Worm (Caenorhabditis elegans) whole organism, young adult: ENCODE data around the gene T25C12.3.
A peak's percentile ranks its signal among the peaks of the same experiment; 100 is the strongest.

Experiments
- B0035.1 ChIP-seq: sonication (generic microtip); optimal IDR thresholded peaks from 2 replicates; lab custom pipeline; 2016; ENCODE audit warnings: missing genetic modification characterization, mild to moderate bottlenecking, missing compliant biosample characterization, missing genotype, missing genetic modification reagents
- B0336.3 ChIP-seq: fragments of 200-800 bp; sonication (Bioruptor generic); IDR thresholded peaks from 2 replicates; pipeline ENCODE4 v1.3.6; 2022; ENCODE audit warnings: missing genetic modification characterization, missing compliant biosample characterization
- F10E7.11 ChIP-seq: sonication (generic microtip); optimal IDR thresholded peaks from 2 replicates; lab custom pipeline; 2017; ENCODE audit warnings: mild to moderate bottlenecking, missing genetic modification characterization, moderate library complexity, missing compliant biosample characterization
- F22D6.2 ChIP-seq: sonication (generic microtip); optimal IDR thresholded peaks from 2 replicates; lab custom pipeline; 2016; ENCODE audit warnings: mild to moderate bottlenecking, missing genetic modification characterization, missing compliant biosample characterization
- F37B4.10 ChIP-seq: fragments of 200-800 bp; sonication (Bioruptor generic); IDR thresholded peaks from 2 replicates; pipeline ENCODE4 v1.3.6; 2022; ENCODE audit warnings: missing genetic modification characterization, missing compliant biosample characterization
- F52B5.7 ChIP-seq: sonication (generic microtip); optimal IDR thresholded peaks from 2 replicates; lab custom pipeline; 2016; ENCODE audit warnings: mild to moderate bottlenecking, missing genetic modification characterization, missing compliant biosample characterization
- K12H6.12 ChIP-seq: fragments of 200-800 bp; sonication (Bioruptor generic); optimal IDR thresholded peaks from 2 replicates; lab custom pipeline; 2018; ENCODE audit warnings: mild to moderate bottlenecking, missing genetic modification characterization, missing compliant biosample characterization
- T07F8.4 ChIP-seq: sonication (generic microtip); optimal IDR thresholded peaks from 2 replicates; lab custom pipeline; 2016; ENCODE audit warnings: mild to moderate bottlenecking, missing genetic modification characterization, moderate library complexity, missing compliant biosample characterization
- Y56A3A.18 ChIP-seq: fragments of 200-800 bp; sonication (Bioruptor generic); IDR thresholded peaks from 2 replicates; pipeline ENCODE4 v1.3.6; 2022; ENCODE audit warnings: missing genetic modification reagents, missing genetic modification characterization, missing compliant biosample characterization
- Y79H2A.3 ChIP-seq: fragments of 200-800 bp; sonication (Bioruptor generic); conservative IDR thresholded peaks from 2 replicates; pipeline ENCODE4 v1.3.6; 2022; ENCODE audit warnings: missing genetic modification reagents, missing genetic modification characterization, missing compliant biosample characterization
- Y95B8A.8 ChIP-seq: fragments of 200-800 bp; sonication (Bioruptor generic); IDR thresholded peaks from 2 replicates; pipeline ENCODE4 v1.3.6; 2022; ENCODE audit warnings: missing genetic modification reagents, missing genetic modification characterization, missing compliant biosample characterization
- aptf-2 ChIP-seq: fragments of 200-800 bp; sonication (Bioruptor generic); conservative IDR thresholded peaks from 2 replicates; pipeline ENCODE4 v1.3.6; 2022; ENCODE audit warnings: missing genetic modification reagents, missing genetic modification characterization, missing compliant biosample characterization
- ccch-3 ChIP-seq: fragments of 200-800 bp; sonication (Bioruptor generic); optimal IDR thresholded peaks from 2 replicates; lab custom pipeline; 2018; ENCODE audit warnings: mild to moderate bottlenecking, missing genetic modification characterization, missing compliant biosample characterization
- cebp-1 ChIP-seq, 2 experiments: fragments of 200-800 bp in 1 of 2; sonication (Bioruptor generic) in 1 of 2; sonication (generic microtip) in 1 of 2; IDR thresholded peaks in 1 of 2; optimal IDR thresholded peaks in 1 of 2; 2 replicates each; pipeline versions ENCODE4 v1.3.6 to Lab custom; 2017 to 2022; ENCODE audit warnings: missing compliant biosample characterization in 2 of 2, missing genetic modification characterization in 2 of 2, mild to moderate bottlenecking in 1 of 2, missing genetic modification reagents in 1 of 2, moderate library complexity in 1 of 2
- ceh-27 ChIP-seq: fragments of 200-800 bp; sonication (Bioruptor generic); optimal IDR thresholded peaks from 2 replicates; lab custom pipeline; 2018; ENCODE audit warnings: mild to moderate bottlenecking, missing genetic modification characterization, moderate library complexity, missing compliant biosample characterization
- chd-7 ChIP-seq: sonication (generic microtip); optimal IDR thresholded peaks from 2 replicates; lab custom pipeline; 2016; ENCODE audit warnings: mild to moderate bottlenecking, missing genetic modification characterization, moderate library complexity, missing compliant biosample characterization
- egl-44 ChIP-seq: fragments of 200-800 bp; sonication (Bioruptor generic); IDR thresholded peaks from 2 replicates; pipeline ENCODE4 v1.3.6; 2022; ENCODE audit warnings: missing genetic modification reagents, missing genetic modification characterization, missing compliant biosample characterization
- fkh-3 ChIP-seq: sonication (generic microtip); optimal IDR thresholded peaks from 2 replicates; lab custom pipeline; 2016; ENCODE audit warnings: mild to moderate bottlenecking, missing genetic modification characterization, missing compliant biosample characterization
- him-1 ChIP-seq: sonication (generic microtip); optimal IDR thresholded peaks from 2 replicates; lab custom pipeline; 2016; ENCODE audit warnings: missing genotype, missing genetic modification reagents, missing genetic modification characterization, missing compliant biosample characterization
- hlh-12 ChIP-seq: sonication (generic microtip); optimal IDR thresholded peaks from 2 replicates; lab custom pipeline; 2016; ENCODE audit warnings: missing genetic modification characterization, missing compliant biosample characterization
- hlh-26 ChIP-seq: fragments of 200-800 bp; sonication (Bioruptor generic); conservative IDR thresholded peaks from 2 replicates; pipeline ENCODE4 v1.3.6; 2022; ENCODE audit warnings: missing genetic modification reagents, missing genetic modification characterization, missing compliant biosample characterization
- hmg-1.2 ChIP-seq: fragments of 200-800 bp; sonication (Bioruptor generic); IDR thresholded peaks from 2 replicates; pipeline ENCODE4 v1.3.6; 2022; ENCODE audit warnings: missing genetic modification reagents, missing genetic modification characterization, missing compliant biosample characterization
- hrde-1 ChIP-seq: sonication (generic microtip); optimal IDR thresholded peaks from 2 replicates; lab custom pipeline; 2016; ENCODE audit warnings: missing genetic modification characterization, mild to moderate bottlenecking, missing compliant biosample characterization, moderate library complexity, missing genotype, missing genetic modification reagents, borderline replicate concordance
- let-526 ChIP-seq: fragments of 200-800 bp; sonication (Bioruptor generic); IDR thresholded peaks from 2 replicates; pipeline ENCODE4 v1.3.6; 2022; ENCODE audit warnings: missing genetic modification reagents, missing genetic modification characterization, missing compliant biosample characterization
- let-607 ChIP-seq, 2 experiments: fragments of 200-800 bp in 1 of 2; sonication (Bioruptor generic) in 1 of 2; sonication (generic microtip) in 1 of 2; optimal IDR thresholded peaks; 2 replicates each; lab custom pipeline; 2016 to 2018; ENCODE audit warnings: mild to moderate bottlenecking in 2 of 2, missing compliant biosample characterization in 2 of 2, missing genetic modification characterization in 2 of 2, moderate library complexity in 2 of 2, missing genotype in 1 of 2
- lin-26 ChIP-seq: fragments of 200-800 bp; sonication (Bioruptor generic); IDR thresholded peaks from 2 replicates; pipeline ENCODE4 v1.3.6; 2022; ENCODE audit warnings: missing genetic modification reagents, missing genetic modification characterization, missing compliant biosample characterization
- lin-35 ChIP-seq, 3 experiments: fragments of 150-350 bp in 2 of 3; sonication (generic microtip) in 1 of 3; optimal IDR thresholded peaks; 2 replicates each; lab custom pipeline; 2014 to 2018; ENCODE audit warnings: missing biosample characterization in 3 of 3, missing genetic modification characterization in 3 of 3, missing genetic modification reagents in 3 of 3
- lir-1 ChIP-seq: fragments of 200-800 bp; sonication (Bioruptor generic); conservative IDR thresholded peaks from 2 replicates; pipeline ENCODE4 v1.3.6; 2022; ENCODE audit warnings: missing genetic modification reagents, missing genetic modification characterization, missing compliant biosample characterization
- madf-3 ChIP-seq: fragments of 200-800 bp; sonication (Bioruptor generic); IDR thresholded peaks from 2 replicates; pipeline ENCODE4 v1.3.6; 2022; ENCODE audit warnings: missing genetic modification reagents, missing genetic modification characterization, missing compliant biosample characterization
- madf-8 ChIP-seq: fragments of 200-800 bp; sonication (Bioruptor generic); conservative IDR thresholded peaks from 2 replicates; pipeline ENCODE4 v1.3.6; 2022; ENCODE audit warnings: missing genetic modification reagents, missing genetic modification characterization, missing compliant biosample characterization
- mcd-1 ChIP-seq: fragments of 200-800 bp; sonication (Bioruptor generic); IDR thresholded peaks from 2 replicates; pipeline ENCODE4 v1.3.6; 2022; ENCODE audit warnings: missing genetic modification reagents, missing genetic modification characterization, missing compliant biosample characterization
- mxl-1 ChIP-seq: sonication (generic microtip); optimal IDR thresholded peaks from 2 replicates; lab custom pipeline; 2016; ENCODE audit warnings: missing genetic modification characterization, missing compliant biosample characterization
- pbrm-1 ChIP-seq: fragments of 200-800 bp; sonication (Bioruptor generic); IDR thresholded peaks from 2 replicates; pipeline ENCODE4 v1.3.6; 2022; ENCODE audit warnings: missing genetic modification reagents, missing genetic modification characterization, missing compliant biosample characterization
- pha-4 ChIP-seq: fragments of 150-350 bp; sonication (generic microtip); optimal IDR thresholded peaks from 2 replicates; lab custom pipeline; 2014; ENCODE audit warnings: missing biosample characterization, missing genetic modification reagents, missing genetic modification characterization
- rec-8 ChIP-seq, 2 experiments: sonication (generic microtip); optimal IDR thresholded peaks; 2 replicates each; lab custom pipeline; 2016; ENCODE audit warnings: mild to moderate bottlenecking in 2 of 2, missing genetic modification characterization in 2 of 2, missing genetic modification reagents in 2 of 2, missing genotype in 2 of 2, missing biosample characterization in 1 of 2, missing compliant biosample characterization in 1 of 2, moderate library complexity in 1 of 2
- repo-1 ChIP-seq: sonication (generic microtip); optimal IDR thresholded peaks from 2 replicates; lab custom pipeline; 2017; ENCODE audit warnings: mild to moderate bottlenecking, missing genetic modification characterization, missing compliant biosample characterization
- sdz-38 ChIP-seq: sonication (generic microtip); optimal IDR thresholded peaks from 2 replicates; lab custom pipeline; 2016; ENCODE audit warnings: missing genotype, missing genetic modification characterization, missing compliant biosample characterization
- sea-2 ChIP-seq: fragments of 200-800 bp; sonication (Bioruptor generic); IDR thresholded peaks from 2 replicates; pipeline ENCODE4 v1.3.6; 2022; ENCODE audit warnings: missing genetic modification characterization, missing compliant biosample characterization
- snpc-1.1 ChIP-seq: sonication (generic microtip); optimal IDR thresholded peaks from 2 replicates; lab custom pipeline; 2017; ENCODE audit warnings: missing genetic modification characterization, mild to moderate bottlenecking, missing compliant biosample characterization, antibody characterized with exemption, moderate library complexity, missing genotype, missing genetic modification reagents; ENCODE audit not compliant: insufficient read depth
- somi-1 ChIP-seq: fragments of 200-800 bp; sonication (Bioruptor generic); optimal IDR thresholded peaks from 2 replicates; lab custom pipeline; 2018; ENCODE audit warnings: mild to moderate bottlenecking, missing genetic modification characterization, missing compliant biosample characterization
- sptf-2 ChIP-seq: fragments of 200-800 bp; sonication (Bioruptor generic); optimal IDR thresholded peaks from 2 replicates; lab custom pipeline; 2018; ENCODE audit warnings: mild to moderate bottlenecking, missing genetic modification characterization, missing compliant biosample characterization
- tlf-1 ChIP-seq: fragments of 200-800 bp; sonication (Bioruptor generic); optimal IDR thresholded peaks from 2 replicates; lab custom pipeline; 2018; ENCODE audit warnings: mild to moderate bottlenecking, missing genetic modification characterization, missing compliant biosample characterization
- zim-3 ChIP-seq: sonication (generic microtip); optimal IDR thresholded peaks from 2 replicates; lab custom pipeline; 2017; ENCODE audit warnings: mild to moderate bottlenecking, missing genetic modification characterization, moderate library complexity, missing compliant biosample characterization
- ztf-3 ChIP-seq: fragments of 200-800 bp; sonication (Bioruptor generic); optimal IDR thresholded peaks from 2 replicates; lab custom pipeline; 2018; ENCODE audit warnings: mild to moderate bottlenecking, missing genetic modification characterization, missing compliant biosample characterization

T25C12.3 gene

DNA sequence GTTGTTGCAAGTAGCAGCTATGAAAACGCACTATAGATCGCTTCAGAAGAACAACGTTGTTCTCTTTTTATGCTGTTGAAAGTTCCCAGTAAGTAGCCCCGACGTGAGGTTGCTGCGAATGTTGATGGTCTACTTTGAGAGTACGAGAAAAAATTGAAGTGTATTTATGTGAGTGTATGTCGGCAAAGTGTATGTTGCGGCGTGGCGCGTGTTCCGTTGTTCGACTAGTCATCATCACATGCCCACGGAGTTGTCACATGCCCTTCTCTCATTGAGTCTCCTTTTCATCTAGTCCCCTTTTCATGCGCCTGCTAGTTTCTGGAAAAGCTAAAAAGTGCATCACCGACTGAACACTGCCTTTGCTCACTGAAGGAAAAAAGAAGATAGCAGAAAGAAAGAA lies 27.9 kb downstream of the T25C12.3 start (continued):
- peak in 1 of 2 experiments; percentile 44 for TF ChIP-seq let-607 (tag; optimal IDR thresholded peaks at IDR 0.05; lab: Kevin White, UChicago)
- TF ChIP-seq B0035.1 (tag; lab: Kevin White, UChicago), result no peak
- TF ChIP-seq pha-4 (tag; lab: Kevin White, UChicago), result no peak
- no peak for TF ChIP-seq madf-3 (GFP tag; lab: Robert Waterston, UW)
- no peak for TF ChIP-seq madf-8 (GFP tag; lab: Robert Waterston, UW)
- TF ChIP-seq egl-44, result 0 out of 2 replicates have a peak, but pooled peaks have one; percentile 31

DNA sequence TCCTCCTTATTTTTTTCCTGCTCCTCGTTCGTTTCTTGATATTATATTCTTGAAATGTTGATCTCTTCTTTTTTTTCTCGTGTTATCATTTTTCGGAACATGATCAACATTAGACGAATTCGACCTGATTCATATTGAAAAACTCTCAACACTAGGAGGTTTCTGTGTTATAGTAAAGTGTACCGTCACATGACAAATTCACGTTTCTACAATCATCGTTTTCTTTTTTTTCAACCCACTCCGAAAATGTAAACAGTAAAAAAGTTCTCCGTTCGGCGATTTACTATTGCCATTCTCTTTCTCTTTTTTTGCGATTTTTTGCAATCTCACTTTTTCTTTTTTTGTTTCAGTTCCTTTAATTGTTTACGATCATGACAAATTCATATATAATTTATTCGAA lies 28.4 kb downstream of the T25C12.3 start:
- TF ChIP-seq mxl-1 (tag; lab: Kevin White, UChicago) (no peak), pha-4 (tag; lab: Kevin White, UChicago) (peak; percentile 38), tlf-1 (no peak)

DNA sequence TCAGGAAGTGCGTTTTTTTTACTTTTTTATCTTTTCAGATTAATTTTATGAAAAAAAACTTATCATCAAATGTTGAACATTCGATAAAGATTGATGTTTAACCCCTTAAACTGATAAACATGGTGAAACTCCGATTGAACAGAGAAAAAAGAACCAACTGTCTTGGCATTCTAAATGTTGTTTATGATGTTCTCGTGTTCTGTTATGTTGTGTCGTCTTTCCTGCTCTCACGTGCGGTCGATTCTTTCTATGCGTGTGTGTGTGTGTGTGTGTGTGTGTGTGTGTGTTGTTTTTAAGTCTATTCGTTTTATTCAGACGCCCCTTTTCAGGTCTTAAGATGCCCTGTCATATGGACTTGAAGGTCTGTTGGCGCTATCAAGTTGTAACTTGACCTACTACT lies 30.2 kb downstream of the T25C12.3 start:
- TF ChIP-seq him-1 (no peak), F37B4.10 (GFP tag; lab: Robert Waterston, UW) (no peak), F52B5.7 (tag; lab: Kevin White, UChicago) (no peak), hlh-26 (GFP tag; lab: Robert Waterston, UW) (no peak), hrde-1 (tag; lab: Kevin White, UChicago) (no peak), lir-1 (GFP tag; lab: Robert Waterston, UW) (peak; percentile 75; the same call in 1 of the 2 replicates), pbrm-1 (GFP tag; lab: Robert Waterston, UW) (no peak), tlf-1 (no peak), Y79H2A.3 (GFP tag; lab: Robert Waterston, UW) (no peak), lin-26 (no peak), hlh-12 (tag; lab: Kevin White, UChicago) (no peak), B0336.3 (GFP tag; lab: Robert Waterston, UW) (no peak), Y56A3A.18 (no peak), snpc-1.1 (tag; lab: Kevin White, UChicago) (no peak), Y95B8A.8 (no peak), repo-1 (tag; lab: Kevin White, UChicago) (no peak), rec-8 (tag; optimal IDR thresholded peaks at IDR 0.05; lab: Kevin White, UChicago) (no peak), sea-2 (GFP tag; lab: Robert Waterston, UW) (no peak), zim-3 (no peak), sptf-2 (GFP tag; lab: Kevin White, UChicago) (no peak), F22D6.2 (tag; lab: Kevin White, UChicago) (no peak), let-526 (no peak), fkh-3 (tag; lab: Kevin White, UChicago) (no peak), aptf-2 (GFP tag; lab: Robert Waterston, UW) (no peak), T07F8.4 (tag; lab: Kevin White, UChicago) (no peak), F10E7.11 (no peak), lin-35 (GFP tag; optimal IDR thresholded peaks at IDR 0.05; lab: Kevin White, UChicago) (no peak), somi-1 (GFP tag; lab: Kevin White, UChicago) (no peak), cebp-1 (GFP tag; IDR thresholded peaks at IDR 0.05; lab: Robert Waterston, UW) (no peak), cebp-1 (tag; optimal IDR thresholded peaks at IDR 0.05; lab: Kevin White, UChicago) (peak; percentile 64), egl-44 (no peak), mcd-1 (GFP tag; lab: Robert Waterston, UW) (no peak), ceh-27 (GFP tag; lab: Kevin White, UChicago) (peak; percentile 40), hmg-1.2 (peak; percentile 27; the same call in 1 of the 2 replicates), chd-7 (tag; lab: Kevin White, UChicago) (peak; percentile 45), sdz-38 (no peak), ztf-3 (GFP tag; lab: Kevin White, UChicago) (no peak), K12H6.12 (tag; lab: Kevin White, UChicago) (peak; percentile 54), ccch-3 (no peak)
